Worm (Caenorhabditis elegans): Measurements from ENCODE around the gene K12H4.5.
A peak's percentile ranks its signal among the peaks of the same experiment; 100 is the strongest.

Gene K12H4.5

DNA sequence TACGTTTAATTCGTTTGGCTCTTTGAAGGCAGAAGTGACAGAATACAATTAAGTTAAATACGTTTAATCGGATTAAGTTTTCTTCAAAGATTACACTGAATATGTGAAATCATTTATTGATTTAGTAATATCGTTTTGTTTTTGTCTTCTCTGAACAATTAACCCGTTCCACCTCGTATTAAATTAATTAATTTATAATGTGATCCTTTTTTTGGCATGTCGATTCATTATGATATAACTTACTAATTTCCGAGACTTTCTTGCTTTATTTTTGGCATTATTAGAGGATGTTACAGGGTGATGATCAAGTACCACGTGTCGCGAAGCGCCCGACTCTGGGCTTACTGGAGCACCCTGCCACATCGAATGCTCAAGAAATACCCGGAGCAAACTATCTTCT is at the start of gene K12H4.5:
Gene K12H4.5 (plus strand): TSS at position 301 of the 400 bp plus-strand sequence.
- no peak for TF ChIP-seq him-1 (tag; optimal IDR thresholded peaks at IDR 0.05)
- TF ChIP-seq W03F9.2 (tag; optimal IDR thresholded peaks at IDR 0.05): no peak
- TF ChIP-seq dao-5 (tag; optimal IDR thresholded peaks at IDR 0.05): no peak

DNA sequence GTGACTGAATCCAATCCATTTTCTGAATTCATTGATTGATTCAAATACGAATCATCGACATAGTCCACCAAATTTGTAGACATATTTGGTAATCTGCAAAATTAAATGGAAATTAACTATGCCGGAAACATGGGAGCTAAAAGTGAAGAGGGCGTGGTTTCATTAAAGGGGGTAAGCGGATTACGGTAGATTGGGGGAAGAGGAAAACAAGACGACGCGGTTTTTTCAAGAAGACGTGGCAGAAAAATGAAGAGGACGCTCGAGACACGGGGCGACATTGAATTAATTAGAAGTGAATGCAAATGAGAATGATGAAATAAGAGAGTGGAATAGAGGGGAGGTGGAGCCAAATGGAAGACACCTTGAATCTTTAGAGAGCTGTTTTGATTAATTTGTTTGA is 47.9 kb upstream of the K12H4.5 start, which contains the start of gene npr-17:
Gene npr-17 (minus strand): TSS at position 101 of the 400 bp plus-strand sequence.
- TF ChIP-seq dao-5 (tag; optimal IDR thresholded peaks at IDR 0.05): no peak
- TF ChIP-seq him-1 (tag; optimal IDR thresholded peaks at IDR 0.05): no peak
- TF ChIP-seq W03F9.2 (tag; optimal IDR thresholded peaks at IDR 0.05): no peak

DNA sequence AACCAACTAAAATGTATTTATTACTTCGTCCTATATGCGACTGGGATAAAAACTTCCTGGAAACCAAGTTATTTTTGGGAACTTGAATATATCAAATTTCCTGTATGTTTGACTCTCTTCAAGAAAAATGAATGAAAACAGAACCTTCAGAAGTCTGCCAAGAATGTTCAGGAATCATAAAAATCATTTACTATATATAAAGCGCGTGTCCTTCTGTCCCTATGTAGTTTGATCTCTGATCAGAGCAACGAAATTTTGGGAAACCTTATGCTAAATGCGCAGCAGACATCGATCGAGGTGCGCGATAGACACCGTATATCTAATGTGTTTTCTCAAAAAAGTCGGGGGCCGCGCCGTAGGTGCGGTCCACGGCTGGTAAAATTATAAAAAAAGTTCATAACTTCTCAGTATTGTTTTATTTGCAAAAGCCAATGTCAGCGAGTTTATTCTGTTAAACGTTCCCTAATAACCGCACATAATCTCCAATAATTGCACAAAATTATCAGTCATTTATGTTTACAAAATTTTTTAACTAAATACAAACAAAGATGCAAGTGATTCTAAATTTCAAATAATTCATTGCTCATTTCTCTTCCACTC is 46.7 kb upstream of the K12H4.5 start:
- TF ChIP-seq W03F9.2 (tag; optimal IDR thresholded peaks at IDR 0.05) (no peak), him-1 (tag; optimal IDR thresholded peaks at IDR 0.05) (no peak), dao-5 (tag; optimal IDR thresholded peaks at IDR 0.05) (no peak)

DNA sequence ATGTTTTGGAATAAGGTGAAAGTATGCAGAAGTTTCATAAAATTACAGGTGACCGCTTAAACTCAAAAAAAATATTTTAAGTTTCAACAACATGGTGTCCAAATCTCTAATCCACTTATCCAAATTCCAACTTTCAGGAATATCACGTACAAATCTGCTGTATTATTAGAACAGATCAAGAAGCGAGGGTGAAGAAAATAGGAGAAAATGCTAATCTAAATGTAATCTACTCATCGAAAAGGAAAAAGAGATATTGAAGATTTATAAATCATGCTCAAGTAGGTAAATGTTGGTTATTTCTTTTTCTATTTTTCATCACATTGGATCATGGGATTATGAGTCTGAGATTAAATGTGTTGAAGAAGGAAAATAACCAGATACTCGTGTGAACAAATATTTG is 42.7 kb upstream of the K12H4.5 start:
- no peak for TF ChIP-seq him-1 (tag; optimal IDR thresholded peaks at IDR 0.05)
- no peak for TF ChIP-seq dao-5 (tag; optimal IDR thresholded peaks at IDR 0.05)
- TF ChIP-seq W03F9.2 (tag; optimal IDR thresholded peaks at IDR 0.05): no peak

DNA sequence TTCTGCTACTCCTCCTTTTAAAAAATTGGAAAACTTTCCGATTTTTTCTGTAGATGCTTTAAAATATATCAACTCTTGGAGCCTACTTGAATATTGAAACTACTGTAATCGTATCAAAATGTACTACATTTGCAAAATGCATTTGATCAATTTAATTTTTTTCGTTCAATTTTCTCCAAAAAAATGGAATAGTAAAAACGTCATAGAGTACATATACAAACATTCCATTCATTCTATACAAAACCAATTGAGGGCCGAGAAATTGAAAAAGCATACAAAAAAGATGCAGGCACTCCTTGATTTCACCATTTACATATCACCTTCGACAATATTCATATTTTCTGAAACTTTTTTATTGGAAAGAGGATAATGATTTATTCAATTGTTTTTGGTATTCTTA is 40.2 kb upstream of the K12H4.5 start, which contains the start of gene C06G4.6:
Gene C06G4.6 (plus strand): TSS at position 301 of the 400 bp plus-strand sequence.
- no peak for TF ChIP-seq him-1 (tag; optimal IDR thresholded peaks at IDR 0.05)
- no peak for TF ChIP-seq dao-5 (tag; optimal IDR thresholded peaks at IDR 0.05)
- no peak for TF ChIP-seq W03F9.2 (tag; optimal IDR thresholded peaks at IDR 0.05)

DNA sequence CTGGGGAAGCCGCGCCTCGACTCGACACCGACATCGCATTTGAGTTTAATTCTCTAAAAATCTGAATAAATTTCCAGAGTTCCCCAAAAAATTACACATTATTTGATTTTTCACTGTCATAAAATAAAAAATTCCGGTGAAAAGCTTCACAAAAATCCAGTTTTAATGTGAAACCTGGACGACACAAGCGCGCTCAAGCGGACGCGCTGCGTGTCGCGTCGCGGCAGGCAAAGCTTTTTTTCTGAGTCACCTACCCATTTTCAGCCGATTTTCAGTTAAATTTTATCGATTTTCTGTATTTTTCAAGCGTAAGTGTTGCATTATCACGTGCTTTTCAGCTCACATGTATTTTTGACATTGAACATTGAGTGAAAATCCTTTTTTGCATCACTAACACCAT is 34.5 kb upstream of the K12H4.5 start, which contains the start of gene cit-1.1:
Gene cit-1.1 (minus strand): TSS at position 53 of the 400 bp plus-strand sequence.
- peak; percentile 27 for TF ChIP-seq W03F9.2 (tag; optimal IDR thresholded peaks at IDR 0.05)
- TF ChIP-seq dao-5 (tag; optimal IDR thresholded peaks at IDR 0.05): no peak

DNA sequence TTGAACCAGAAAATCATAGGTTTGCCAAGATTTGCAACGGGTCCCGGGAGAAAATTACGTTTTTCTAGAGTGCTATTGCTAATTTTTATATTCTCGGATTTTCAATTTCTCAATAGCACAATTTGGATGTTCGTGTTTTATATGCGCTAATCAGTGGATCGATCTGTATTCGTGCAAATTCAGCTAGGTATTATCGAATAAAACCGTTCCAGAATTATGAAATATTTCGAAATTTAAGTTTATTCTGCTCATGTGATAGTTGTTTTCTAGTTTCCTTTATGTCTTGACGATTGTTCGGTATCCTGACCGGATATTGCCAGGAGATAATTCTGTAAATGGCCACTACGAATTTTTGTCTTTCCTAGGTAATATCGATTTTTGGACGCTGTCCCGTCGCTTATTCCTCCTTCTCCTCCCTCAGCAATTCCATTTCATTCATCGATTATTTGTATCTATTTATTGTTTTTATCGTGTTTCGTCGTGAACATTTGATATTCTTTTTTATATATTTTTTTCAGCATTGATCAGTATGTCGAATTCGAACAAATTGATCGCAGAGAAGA is 33.9 kb upstream of the K12H4.5 start, which contains the start of gene cit-1.2:
Gene cit-1.2 (plus strand): TSS at position 513 of the 563 bp plus-strand sequence.
- no peak for TF ChIP-seq him-1 (tag; optimal IDR thresholded peaks at IDR 0.05)
- TF ChIP-seq W03F9.2 (tag; optimal IDR thresholded peaks at IDR 0.05): no peak
- TF ChIP-seq dao-5 (tag; optimal IDR thresholded peaks at IDR 0.05): no peak

DNA sequence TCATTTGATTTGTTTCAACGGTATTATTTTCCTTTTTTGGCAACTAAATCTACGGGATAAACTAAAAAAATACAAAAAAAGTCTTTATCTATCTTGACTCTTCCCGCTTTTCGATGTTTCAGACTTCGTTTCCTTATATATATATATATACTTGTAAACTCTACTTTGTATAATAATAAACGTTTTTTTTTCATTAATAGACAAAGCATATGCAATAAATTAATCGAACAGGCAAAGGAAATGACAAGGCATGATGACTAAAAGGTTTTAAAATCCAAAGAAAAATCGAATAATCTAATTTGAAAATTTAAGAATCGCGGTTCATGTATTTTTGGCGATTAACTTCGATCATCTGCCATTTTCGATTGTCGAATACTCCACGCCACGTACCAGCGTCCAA is 30.7 kb upstream of the K12H4.5 start:
- TF ChIP-seq dao-5 (tag; optimal IDR thresholded peaks at IDR 0.05) (no peak), W03F9.2 (tag; optimal IDR thresholded peaks at IDR 0.05) (no peak), him-1 (tag; optimal IDR thresholded peaks at IDR 0.05) (no peak)

DNA sequence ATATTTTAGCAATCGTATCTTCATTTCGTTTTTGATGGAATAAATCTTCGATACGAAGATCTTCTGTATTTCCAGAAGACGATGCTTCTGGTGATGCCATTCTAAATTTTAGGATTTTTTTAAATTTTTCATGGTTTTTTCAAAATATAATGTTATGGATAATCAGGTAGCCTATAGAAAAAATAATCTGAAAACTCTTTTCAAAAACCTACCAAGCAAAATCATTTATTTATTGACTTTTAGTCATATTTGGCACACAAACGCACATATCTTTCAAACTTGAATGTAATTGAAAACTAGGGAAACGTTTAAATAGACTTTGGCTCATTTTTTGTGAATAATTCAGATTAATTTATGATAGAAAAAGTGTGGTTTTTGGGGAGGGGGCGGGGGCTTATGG is 27.8 kb upstream of the K12H4.5 start, which contains the start of gene F44B9.5:
Gene F44B9.5 (minus strand): TSS at position 101 of the 400 bp plus-strand sequence.
- TF ChIP-seq him-1 (tag; optimal IDR thresholded peaks at IDR 0.05) (no peak), W03F9.2 (tag; optimal IDR thresholded peaks at IDR 0.05) (no peak)

DNA sequence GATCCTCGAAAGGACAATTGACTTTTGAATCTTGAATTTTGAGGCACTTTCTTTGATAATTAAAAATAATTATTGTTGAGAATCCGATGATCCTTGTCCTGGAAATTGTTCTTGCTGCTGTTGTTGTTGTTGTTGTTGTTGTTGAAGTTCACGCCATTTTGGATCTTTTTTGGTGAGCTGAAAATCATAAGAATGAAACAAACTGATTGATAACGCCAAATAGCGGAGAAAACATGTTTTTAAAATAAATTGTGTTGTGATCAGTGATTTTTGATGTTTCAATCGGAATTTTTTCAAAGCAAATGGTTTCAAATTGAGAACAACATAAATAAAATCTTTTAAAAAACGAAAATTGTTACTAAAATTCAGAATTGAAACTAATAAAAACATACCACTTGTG is 27.2 kb upstream of the K12H4.5 start:
- TF ChIP-seq W03F9.2 (tag; optimal IDR thresholded peaks at IDR 0.05): no peak
- no peak for TF ChIP-seq dao-5 (tag; optimal IDR thresholded peaks at IDR 0.05)
- no peak for TF ChIP-seq him-1 (tag; optimal IDR thresholded peaks at IDR 0.05)

DNA sequence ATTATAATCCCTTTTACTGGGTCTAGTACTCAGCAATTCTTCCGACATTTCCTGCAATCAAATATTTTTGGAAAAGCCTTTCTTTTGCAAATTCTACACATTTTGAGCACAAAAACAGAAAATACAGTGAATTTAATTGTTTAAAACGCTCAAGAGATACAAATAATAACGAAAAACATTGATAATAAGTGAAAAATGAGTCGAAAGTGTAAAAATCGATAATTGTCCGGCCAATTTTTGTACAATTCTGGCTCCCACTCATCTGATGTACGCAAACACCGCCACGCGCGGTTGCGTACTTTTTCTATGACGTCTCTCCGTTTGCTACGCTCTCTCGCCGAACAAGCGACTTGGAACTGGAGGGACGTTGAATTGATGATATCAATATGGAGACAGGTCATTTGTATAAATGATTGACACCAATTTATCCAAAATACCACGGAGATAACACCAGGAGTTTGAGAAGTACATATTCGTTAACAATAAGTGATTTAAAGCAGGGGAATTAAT is 23.4 kb upstream of the K12H4.5 start, which contains the start of gene lin-36:
Gene lin-36 (minus strand): TSS at position 51 of the 510 bp plus-strand sequence.
- no peak for TF ChIP-seq dao-5 (tag; optimal IDR thresholded peaks at IDR 0.05)
- TF ChIP-seq W03F9.2 (tag; optimal IDR thresholded peaks at IDR 0.05): peak; percentile 72
- no peak for TF ChIP-seq him-1 (tag; optimal IDR thresholded peaks at IDR 0.05)

DNA sequence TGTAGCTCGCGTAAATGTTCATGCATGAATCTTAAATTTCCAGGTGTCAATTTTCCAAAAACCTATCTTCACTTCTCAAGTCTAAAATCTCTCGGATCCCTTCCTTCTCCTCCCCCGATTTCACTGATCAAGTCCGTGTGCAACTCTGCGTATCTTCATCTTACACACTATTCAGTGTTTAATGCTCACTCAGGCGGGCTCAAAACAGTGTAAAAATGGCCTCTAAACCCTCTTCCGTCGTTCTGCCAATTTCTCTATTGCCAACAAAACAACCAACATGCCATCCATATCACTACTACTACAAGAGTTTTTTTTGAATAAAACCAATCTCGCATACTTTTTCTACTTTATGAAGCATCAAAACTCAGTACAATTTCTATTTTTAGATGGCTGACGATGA is 22.2 kb upstream of the K12H4.5 start, which contains the start of gene F44B9.2:
Gene F44B9.2 (plus strand): TSS at position 387 of the 400 bp plus-strand sequence.
- no peak for TF ChIP-seq W03F9.2 (tag; optimal IDR thresholded peaks at IDR 0.05)
- no peak for TF ChIP-seq him-1 (tag; optimal IDR thresholded peaks at IDR 0.05)
- TF ChIP-seq dao-5 (tag; optimal IDR thresholded peaks at IDR 0.05): no peak

DNA sequence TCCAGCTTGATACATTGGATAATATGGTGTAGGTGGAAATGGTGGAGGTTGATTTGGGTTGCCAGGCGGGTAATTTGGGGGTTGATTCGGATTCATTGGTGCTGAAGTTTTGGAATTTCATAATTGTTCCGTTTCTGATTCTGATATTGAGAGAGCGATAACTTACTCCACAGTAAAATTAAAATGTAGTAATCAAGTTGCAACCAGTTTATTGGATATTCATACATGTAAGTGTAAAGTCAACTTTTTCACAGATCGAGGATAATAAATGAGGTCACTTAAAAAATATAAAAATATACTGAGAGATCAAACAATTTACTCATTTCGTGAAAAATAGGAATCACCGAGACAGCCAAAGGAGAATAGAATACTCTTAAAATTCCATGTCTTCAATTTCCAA is 16.3 kb upstream of the K12H4.5 start, which contains the start of gene mdt-30:
Gene mdt-30 (minus strand): TSS at position 101 of the 400 bp plus-strand sequence.
- TF ChIP-seq dao-5 (tag; optimal IDR thresholded peaks at IDR 0.05): no peak

DNA sequence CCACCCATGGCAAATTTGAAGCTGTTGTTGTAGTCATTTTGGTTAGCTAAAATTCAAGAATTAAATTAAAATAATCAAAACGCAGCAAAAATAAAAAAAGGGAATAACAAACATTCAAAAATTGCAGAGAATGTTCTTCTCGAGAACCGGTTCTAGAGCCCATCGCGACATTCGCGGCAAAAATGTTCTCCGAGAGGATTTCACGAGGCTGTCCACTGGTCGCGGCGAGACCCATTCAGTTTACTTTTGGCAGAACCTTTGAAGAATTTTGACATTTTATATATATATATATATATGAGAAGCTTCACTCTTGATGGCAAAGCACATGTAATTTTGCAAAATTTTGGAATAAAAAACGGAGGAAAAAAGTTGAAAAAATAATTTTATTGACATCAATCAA is 14.8 kb upstream of the K12H4.5 start, which contains the start of gene F44B9.8:
Gene F44B9.8 (minus strand): TSS at position 163 of the 400 bp plus-strand sequence.
- TF ChIP-seq dao-5 (tag; optimal IDR thresholded peaks at IDR 0.05) (no peak), W03F9.2 (tag; optimal IDR thresholded peaks at IDR 0.05) (peak; percentile 29), him-1 (tag; optimal IDR thresholded peaks at IDR 0.05) (no peak)
